Worm (Caenorhabditis elegans) whole organism, young adult: ENCODE data around the gene F16G10.9.

ENCODE experiments used
- F49E8.2 ChIP-seq: sonication (generic microtip); optimal IDR thresholded peaks from 3 replicates; lab custom pipeline; 2017; ENCODE audit warnings: missing genetic modification characterization, mild to moderate bottlenecking, missing compliant biosample characterization, antibody characterized with exemption, moderate library complexity; ENCODE audit not compliant: insufficient read depth
- Y56A3A.18 ChIP-seq: fragments of 200-800 bp; sonication (Bioruptor generic); IDR thresholded peaks from 2 replicates; pipeline ENCODE4 v1.3.6; 2022; ENCODE audit warnings: missing genetic modification reagents, missing genetic modification characterization, missing compliant biosample characterization
- ama-1 ChIP-seq, 3 experiments: fragments of 150-350 bp in 1 of 3; sonication (generic microtip) in 2 of 3; optimal IDR thresholded peaks; 2 replicates each; lab custom pipeline; 2014 to 2018; ENCODE audit warnings: missing biosample characterization in 2 of 3, missing genetic modification characterization in 2 of 3, missing genetic modification reagents in 2 of 3
- ceh-91 ChIP-seq: fragments of 200-800 bp; sonication (Bioruptor generic); IDR thresholded peaks from 2 replicates; pipeline ENCODE4 v1.3.6; 2022; ENCODE audit warnings: missing genetic modification reagents, missing genetic modification characterization, missing compliant biosample characterization
- egrh-3 ChIP-seq: fragments of 200-800 bp; sonication (Bioruptor generic); IDR thresholded peaks from 2 replicates; pipeline ENCODE4 v1.3.6; 2022; ENCODE audit warnings: missing genetic modification reagents, missing genetic modification characterization, missing compliant biosample characterization
- ets-4 ChIP-seq: fragments of 200-800 bp; sonication (Bioruptor generic); optimal IDR thresholded peaks from 2 replicates; lab custom pipeline; 2018; ENCODE audit warnings: mild to moderate bottlenecking, missing genetic modification characterization, missing compliant biosample characterization
- hsf-1 ChIP-seq: fragments of 200-800 bp; sonication (Bioruptor generic); IDR thresholded peaks from 2 replicates; pipeline ENCODE4 v1.3.6; 2022; ENCODE audit warnings: missing genetic modification reagents, missing genetic modification characterization, missing compliant biosample characterization
- lin-35 ChIP-seq, 3 experiments: fragments of 150-350 bp in 2 of 3; sonication (generic microtip) in 1 of 3; optimal IDR thresholded peaks; 2 replicates each; lab custom pipeline; 2014 to 2018; ENCODE audit warnings: missing biosample characterization in 3 of 3, missing genetic modification characterization in 3 of 3, missing genetic modification reagents in 3 of 3
- lin-54 ChIP-seq: fragments of 200-800 bp; sonication (Bioruptor generic); optimal IDR thresholded peaks from 2 replicates; lab custom pipeline; 2018; ENCODE audit warnings: mild to moderate bottlenecking, missing genetic modification characterization, missing compliant biosample characterization

- TF ChIP-seq egrh-3 (GFP tag; lab: Robert Waterston, UW) = no peak
- TF ChIP-seq Y56A3A.18 (GFP tag; lab: Robert Waterston, UW) = no peak
- TF ChIP-seq lin-54 (GFP tag; lab: Kevin White, UChicago) = no peak
- no peak for TF ChIP-seq ets-4 (GFP tag; lab: Kevin White, UChicago)
- TF ChIP-seq lin-35 (GFP tag; optimal IDR thresholded peaks at IDR 0.05; lab: Kevin White, UChicago) = no peak
- TF ChIP-seq hsf-1 (GFP tag; lab: Robert Waterston, UW) = no peak
- TF ChIP-seq F49E8.2 (tag; lab: Kevin White, UChicago) = no peak
- TF ChIP-seq ama-1 (optimal IDR thresholded peaks at IDR 0.05; lab: Kevin White, UChicago) = no peak
- TF ChIP-seq ama-1 (GFP tag; optimal IDR thresholded peaks at IDR 0.05; lab: Kevin White, UChicago) = no peak
- no peak for TF ChIP-seq ceh-91 (GFP tag; lab: Robert Waterston, UW)
These were observed 26.2 kb upstream of the F16G10.9 start for ce11 chrII:2411555-2411954.
